Worm (Caenorhabditis elegans): ENCODE results near the gene C50E3.6.

DNA sequence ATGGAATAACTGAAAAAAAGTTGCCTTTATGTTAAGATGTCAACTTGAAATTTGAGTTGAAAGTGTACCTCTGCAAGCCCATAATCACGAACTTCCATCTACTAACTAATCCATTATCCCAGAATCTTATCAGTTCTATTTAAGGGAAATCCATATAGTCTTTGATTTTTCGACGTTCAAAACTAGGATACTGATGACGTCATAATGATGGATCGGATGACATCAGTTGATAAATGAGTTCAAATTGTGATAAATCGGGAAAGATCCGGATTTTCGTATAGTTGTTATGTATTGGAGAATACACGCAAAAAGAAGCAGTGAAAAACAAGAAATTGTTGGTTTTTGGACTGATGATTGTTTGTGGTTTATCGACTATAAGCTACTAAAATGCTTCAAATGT, 46.6 kb downstream of the C50E3.6 start:
- TF ChIP-seq elt-3 (tag; optimal IDR thresholded peaks at IDR 0.05) = no peak
- no peak for TF ChIP-seq nhr-12 (tag; optimal IDR thresholded peaks at IDR 0.05)
- TF ChIP-seq hmg-11 (tag; optimal IDR thresholded peaks at IDR 0.05) = no peak
- TF ChIP-seq elt-1 (tag; optimal IDR thresholded peaks at IDR 0.05) = no peak
- no peak for TF ChIP-seq fos-1 (tag; optimal IDR thresholded peaks at IDR 0.05)
- TF ChIP-seq nhr-25 (tag; optimal IDR thresholded peaks at IDR 0.05) = no peak
- no peak for TF ChIP-seq zag-1 (tag; optimal IDR thresholded peaks at IDR 0.05)
- TF ChIP-seq ama-1 (optimal IDR thresholded peaks at IDR 0.05) = no peak
- no peak for TF ChIP-seq snpc-4 (tag; optimal IDR thresholded peaks at IDR 0.05)

Data from whole organism, L3 larva.